Worm (Caenorhabditis elegans) whole organism, L3 larva: Measurements from ENCODE around the gene ist-1.

Experiments used
- R02D3.7 ChIP-seq: fragments of 150-350 bp; optimal IDR thresholded peaks from 2 replicates; lab custom pipeline; 2014; ENCODE audit warnings: missing biosample characterization, missing genetic modification characterization
- ZK546.5 ChIP-seq: sonication (generic microtip); optimal IDR thresholded peaks from 2 replicates; lab custom pipeline; 2017; ENCODE audit warnings: missing biosample characterization, missing genetic modification characterization
- ama-1 ChIP-seq: fragments of 150-350 bp; optimal IDR thresholded peaks from 2 replicates; lab custom pipeline; 2018
- ceh-28 ChIP-seq: fragments of 150-350 bp; optimal IDR thresholded peaks from 2 replicates; lab custom pipeline; 2014; ENCODE audit warnings: missing biosample characterization, missing genetic modification reagents, missing genetic modification characterization
- ceh-82 ChIP-seq: fragments of 150-350 bp; optimal IDR thresholded peaks from 2 replicates; lab custom pipeline; 2014; ENCODE audit warnings: missing biosample characterization, missing genetic modification characterization
- ceh-9 ChIP-seq: sonication (generic microtip); optimal IDR thresholded peaks from 2 replicates; lab custom pipeline; 2018; ENCODE audit warnings: missing biosample characterization, missing genetic modification characterization
- daf-12 ChIP-seq: fragments of 150-350 bp; optimal IDR thresholded peaks from 2 replicates; lab custom pipeline; 2014; ENCODE audit warnings: missing biosample characterization, missing genetic modification reagents, missing genetic modification characterization
- egl-27 ChIP-seq: sonication (generic microtip); optimal IDR thresholded peaks from 4 replicates; lab custom pipeline; 2017; ENCODE audit warnings: missing biosample characterization, missing genetic modification reagents, missing genetic modification characterization
- elt-1 ChIP-seq: fragments of 150-350 bp; optimal IDR thresholded peaks from 2 replicates; lab custom pipeline; 2014; ENCODE audit warnings: missing biosample characterization, missing genetic modification characterization
- elt-2 ChIP-seq: sonication (generic microtip); optimal IDR thresholded peaks from 2 replicates; lab custom pipeline; 2016; ENCODE audit warnings: missing genetic modification reagents, mild to moderate bottlenecking, missing genetic modification characterization, missing compliant biosample characterization
- elt-3 ChIP-seq, 3 experiments: fragments of 150-350 bp in 1 of 3; sonication (generic microtip) in 2 of 3; optimal IDR thresholded peaks; 2 replicates in 2 of 3; 4 replicates in 1 of 3; lab custom pipeline; 2014 to 2017; ENCODE audit warnings: missing biosample characterization in 3 of 3, missing genetic modification characterization in 3 of 3
- eor-1 ChIP-seq, 2 experiments: fragments of 150-350 bp; optimal IDR thresholded peaks; 2 replicates each; lab custom pipeline; 2014 to 2018; ENCODE audit warnings: missing biosample characterization in 2 of 2, missing genetic modification characterization in 2 of 2
- fkh-10 ChIP-seq: sonication (generic microtip); optimal IDR thresholded peaks from 2 replicates; lab custom pipeline; 2017; ENCODE audit warnings: missing biosample characterization, missing genetic modification reagents, missing genetic modification characterization
- jun-1 ChIP-seq: fragments of 150-350 bp; optimal IDR thresholded peaks from 2 replicates; lab custom pipeline; 2014; ENCODE audit warnings: missing biosample characterization, missing genetic modification reagents, missing genetic modification characterization
- lin-39 ChIP-seq: fragments of 150-350 bp; optimal IDR thresholded peaks from 2 replicates; lab custom pipeline; 2018; ENCODE audit warnings: missing biosample characterization, missing genetic modification reagents, missing genetic modification characterization
- lsy-12 ChIP-seq: sonication (generic microtip); optimal IDR thresholded peaks from 2 replicates; lab custom pipeline; 2016; ENCODE audit warnings: mild to moderate bottlenecking, missing genetic modification characterization, missing compliant biosample characterization
- mdl-1 ChIP-seq: fragments of 150-350 bp; optimal IDR thresholded peaks from 2 replicates; lab custom pipeline; 2014; ENCODE audit warnings: missing biosample characterization, missing genetic modification characterization
- mml-1 ChIP-seq: fragments of 150-350 bp; sonication (generic microtip); optimal IDR thresholded peaks from 3 replicates; lab custom pipeline; 2014; ENCODE audit warnings: missing biosample characterization, missing genetic modification characterization
- nhr-11 ChIP-seq: fragments of 150-350 bp; optimal IDR thresholded peaks from 2 replicates; lab custom pipeline; 2014; ENCODE audit warnings: missing biosample characterization, missing genetic modification characterization
- nhr-12 ChIP-seq: fragments of 150-350 bp; optimal IDR thresholded peaks from 2 replicates; lab custom pipeline; 2014; ENCODE audit warnings: missing biosample characterization, missing genetic modification characterization
- nhr-237 ChIP-seq: fragments of 150-350 bp; optimal IDR thresholded peaks from 2 replicates; lab custom pipeline; 2014; ENCODE audit warnings: missing biosample characterization, missing genetic modification characterization
- nhr-25 ChIP-seq: sonication (generic microtip); optimal IDR thresholded peaks from 2 replicates; lab custom pipeline; 2017; ENCODE audit warnings: missing biosample characterization, missing genetic modification characterization
- nhr-28 ChIP-seq: fragments of 150-350 bp; optimal IDR thresholded peaks from 2 replicates; lab custom pipeline; 2014; ENCODE audit warnings: missing biosample characterization, missing genetic modification characterization
- nhr-43 ChIP-seq: sonication (generic microtip); optimal IDR thresholded peaks from 2 replicates; lab custom pipeline; 2016; ENCODE audit warnings: mild to moderate bottlenecking, missing genetic modification characterization, missing compliant biosample characterization; ENCODE audit not compliant: poor library complexity, severe bottlenecking
- nhr-67 ChIP-seq: fragments of 150-350 bp; optimal IDR thresholded peaks from 2 replicates; lab custom pipeline; 2014; ENCODE audit warnings: missing biosample characterization, missing genetic modification characterization
- nhr-76 ChIP-seq: fragments of 150-350 bp; sonication (generic microtip); optimal IDR thresholded peaks from 5 replicates; lab custom pipeline; 2014; ENCODE audit warnings: missing biosample characterization, missing genetic modification characterization
- pqm-1 ChIP-seq: fragments of 150-350 bp; optimal IDR thresholded peaks from 2 replicates; lab custom pipeline; 2017; ENCODE audit warnings: missing biosample characterization, missing genetic modification characterization, inconsistent platforms
- sea-2 ChIP-seq: fragments of 150-350 bp; sonication (generic microtip); optimal IDR thresholded peaks from 4 replicates; lab custom pipeline; 2014; ENCODE audit warnings: missing biosample characterization, missing genetic modification reagents, missing genetic modification characterization
- skn-1 ChIP-seq: fragments of 150-350 bp; optimal IDR thresholded peaks from 2 replicates; lab custom pipeline; 2014; ENCODE audit warnings: missing biosample characterization, missing genetic modification characterization
- snpc-4 ChIP-seq: fragments of 150-350 bp; optimal IDR thresholded peaks from 2 replicates; lab custom pipeline; 2014; ENCODE audit warnings: missing biosample characterization, missing genetic modification characterization
- tbx-2 ChIP-seq: sonication (generic microtip); optimal IDR thresholded peaks from 2 replicates; lab custom pipeline; 2016; ENCODE audit warnings: mild to moderate bottlenecking, missing genetic modification characterization, missing compliant biosample characterization
- unc-39 ChIP-seq: sonication (generic microtip); optimal IDR thresholded peaks from 4 replicates; lab custom pipeline; 2017; ENCODE audit warnings: missing biosample characterization, missing genetic modification characterization
- zag-1 ChIP-seq: fragments of 150-350 bp; optimal IDR thresholded peaks from 2 replicates; lab custom pipeline; 2014; ENCODE audit warnings: missing biosample characterization, missing genetic modification characterization
- ztf-11 ChIP-seq: fragments of 150-350 bp; optimal IDR thresholded peaks from 2 replicates; lab custom pipeline; 2014; ENCODE audit warnings: missing biosample characterization, missing genetic modification characterization
- ztf-4 ChIP-seq: fragments of 150-350 bp; optimal IDR thresholded peaks from 2 replicates; lab custom pipeline; 2014; ENCODE audit warnings: missing biosample characterization, missing genetic modification characterization

The ist-1 gene

DNA sequence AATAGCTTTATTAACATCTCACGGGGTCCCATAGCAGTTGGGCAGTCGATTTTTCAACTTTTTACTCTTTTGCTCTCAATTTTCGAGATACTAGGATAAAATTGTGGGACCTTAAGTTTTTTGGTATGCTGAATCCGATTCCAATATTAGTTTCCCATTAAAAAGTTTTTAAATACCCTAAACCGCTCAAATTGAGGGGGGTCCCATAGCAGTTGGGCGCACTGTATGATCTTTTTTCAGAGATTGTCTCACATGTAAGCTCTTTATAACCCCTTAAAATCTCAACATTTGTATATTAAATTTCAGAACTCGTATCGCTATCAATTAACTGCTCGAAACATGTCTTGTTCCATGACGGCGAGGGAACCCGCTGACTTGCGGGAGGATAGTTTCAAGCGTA, 20.3 kb upstream of the ist-1 start, which contains the start of gene C36B7.2:
TSS of gene C36B7.2 (plus strand) at position 301 of the 400 bp plus-strand sequence.
- TF ChIP-seq nhr-237 (tag; lab: Kevin White, UChicago) (no peak), lin-39 (no peak), nhr-76 (no peak), nhr-25 (tag; lab: Kevin White, UChicago) (no peak), snpc-4 (tag; lab: Kevin White, UChicago) (no peak), nhr-67 (tag; lab: Kevin White, UChicago) (no peak), egl-27 (tag; lab: Kevin White, UChicago) (no peak), daf-12 (tag; lab: Kevin White, UChicago) (no peak)

- TF ChIP-seq unc-39 (tag; lab: Kevin White, UChicago) (no peak), nhr-28 (no peak), ceh-28 (tag; lab: Kevin White, UChicago) (no peak), sea-2 (no peak), ceh-82 (no peak), nhr-67 (tag; lab: Kevin White, UChicago) (no peak), pqm-1 (no peak), ZK546.5 (tag; lab: Kevin White, UChicago) (no peak), nhr-25 (tag; lab: Kevin White, UChicago) (no peak), mml-1 (no peak), elt-3 (tag; optimal IDR thresholded peaks at IDR 0.05; lab: Kevin White, UChicago) (no peak), mdl-1 (tag; lab: Kevin White, UChicago) (no peak), tbx-2 (no peak), lsy-12 (tag; lab: Kevin White, UChicago) (no peak), zag-1 (tag; lab: Kevin White, UChicago) (no peak), jun-1 (tag; lab: Kevin White, UChicago) (no peak), skn-1 (tag; lab: Kevin White, UChicago) (no peak), daf-12 (tag; lab: Kevin White, UChicago) (no peak)
Measured at ce11 chrX:7112589-7112988, 13.9 kb upstream of the ist-1 start, which contains the start of gene C36B7.1. Gene C36B7.1 (plus strand): TSS chrX:7112889.

- TF ChIP-seq ama-1 (lab: Kevin White, UChicago): no peak
- TF ChIP-seq nhr-43 (tag; lab: Kevin White, UChicago): no peak
- TF ChIP-seq nhr-25 (tag; lab: Kevin White, UChicago): no peak
- TF ChIP-seq ztf-4 (tag; lab: Kevin White, UChicago): no peak
- no peak for TF ChIP-seq sea-2
Measured at ce11 chrX:7116896-7117295, 9.6 kb upstream of the ist-1 start, which contains the start of gene hen-1. Gene hen-1 (minus strand): TSS chrX:7116996.

DNA sequence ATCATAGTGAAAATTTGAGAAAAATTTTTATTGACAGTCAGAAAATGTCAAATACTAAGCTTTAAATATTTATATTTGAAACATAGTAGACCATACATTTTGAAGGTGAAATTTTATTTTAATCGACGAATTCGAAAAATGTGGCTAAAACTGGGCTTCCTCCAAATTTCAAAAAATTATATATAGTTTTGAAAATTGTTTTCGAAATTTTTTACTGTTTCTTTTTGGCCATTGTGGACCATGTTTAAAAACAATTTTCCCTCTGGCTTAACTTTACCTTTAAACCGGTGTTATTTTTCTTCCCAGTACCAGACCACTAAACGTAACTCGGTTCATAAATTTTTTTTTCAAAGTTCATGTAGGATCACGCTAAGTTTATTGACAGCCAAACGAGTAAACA, 3.8 kb upstream of the ist-1 start:
- TF ChIP-seq zag-1 (tag; lab: Kevin White, UChicago): no peak
- no peak for TF ChIP-seq nhr-28
- no peak for TF ChIP-seq tbx-2
- no peak for TF ChIP-seq unc-39 (tag; lab: Kevin White, UChicago)
- TF ChIP-seq lin-39: no peak
- TF ChIP-seq ceh-9: no peak
- no peak for TF ChIP-seq R02D3.7 (tag; lab: Kevin White, UChicago)
- no peak for TF ChIP-seq lsy-12 (tag; lab: Kevin White, UChicago)
- TF ChIP-seq elt-1 (tag; lab: Kevin White, UChicago): no peak
- no peak for TF ChIP-seq ztf-4 (tag; lab: Kevin White, UChicago)
- no peak for TF ChIP-seq egl-27 (tag; lab: Kevin White, UChicago)
- no peak for TF ChIP-seq fkh-10 (GFP tag; lab: Kevin White, UChicago)
- TF ChIP-seq skn-1 (tag; lab: Kevin White, UChicago): no peak
- TF ChIP-seq nhr-11 (tag; lab: Kevin White, UChicago): no peak

DNA sequence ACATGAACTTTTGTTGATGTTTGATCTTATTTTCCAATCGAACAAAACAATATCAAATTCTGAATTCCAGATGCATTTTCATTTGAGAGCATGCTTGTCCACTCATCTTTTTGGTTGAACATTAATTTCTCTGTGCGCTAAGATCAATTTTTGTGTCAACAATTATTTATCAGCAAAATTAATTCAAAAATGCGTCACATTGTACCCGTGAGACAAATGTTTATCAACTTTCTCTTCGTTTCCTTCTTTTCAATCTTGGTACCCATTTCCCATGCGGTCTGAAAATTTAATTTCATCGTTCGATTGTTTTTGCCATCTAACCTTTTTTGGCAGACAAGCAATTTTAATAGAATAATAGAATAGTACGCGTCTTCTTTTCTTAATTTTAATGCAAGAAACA, 2.4 kb upstream of the ist-1 start:
- no peak for TF ChIP-seq nhr-12 (tag; lab: Kevin White, UChicago)
- TF ChIP-seq ztf-11 (tag; lab: Kevin White, UChicago): no peak
- TF ChIP-seq mml-1: no peak
- TF ChIP-seq unc-39 (tag; lab: Kevin White, UChicago): no peak
- TF ChIP-seq pqm-1: peak; percentile 70

- TF ChIP-seq R02D3.7 (tag; lab: Kevin White, UChicago) (no peak), eor-1 (tag; optimal IDR thresholded peaks at IDR 0.05; lab: Kevin White, UChicago) (no peak), ztf-11 (tag; lab: Kevin White, UChicago) (no peak), elt-2 (tag; lab: Kevin White, UChicago) (peak; percentile 63)
Measured at ce11 chrX:7125178-7125577, 1.3 kb upstream of the ist-1 start.
